Worm (Caenorhabditis elegans) whole organism, L1 larva: Measurements from ENCODE around the gene F35H10.6.
A peak's percentile ranks its signal among the peaks of the same experiment; 100 is the strongest.

ENCODE experiments used
- C04F5.9 ChIP-seq: sonication (generic microtip); optimal IDR thresholded peaks from 2 replicates; lab custom pipeline; 2016; ENCODE audit warnings: missing genetic modification characterization, missing compliant biosample characterization
- C16A3.4 ChIP-seq: fragments of 150-350 bp; optimal IDR thresholded peaks from 2 replicates; lab custom pipeline; 2014; ENCODE audit warnings: missing biosample characterization, missing genetic modification characterization
- aha-1 ChIP-seq: fragments of 150-350 bp; optimal IDR thresholded peaks from 2 replicates; lab custom pipeline; 2014; ENCODE audit warnings: missing biosample characterization, missing genetic modification characterization
- alr-1 ChIP-seq: fragments of 200-800 bp; sonication (Bioruptor generic); optimal IDR thresholded peaks from 2 replicates; lab custom pipeline; 2018; ENCODE audit warnings: borderline replicate concordance, mild to moderate bottlenecking, missing genetic modification characterization, missing compliant biosample characterization
- ama-1 ChIP-seq: fragments of 150-350 bp; optimal IDR thresholded peaks from 2 replicates; lab custom pipeline; 2014
- blmp-1 ChIP-seq: fragments of 150-350 bp; optimal IDR thresholded peaks from 2 replicates; lab custom pipeline; 2014; ENCODE audit warnings: missing biosample characterization, missing genetic modification characterization
- ceh-63 ChIP-seq: fragments of 200-800 bp; sonication (Bioruptor generic); optimal IDR thresholded peaks from 2 replicates; lab custom pipeline; 2018; ENCODE audit warnings: mild to moderate bottlenecking, missing genetic modification characterization, missing compliant biosample characterization
- ceh-8 ChIP-seq: fragments of 200-800 bp; sonication (Bioruptor generic); optimal IDR thresholded peaks from 2 replicates; lab custom pipeline; 2018; ENCODE audit warnings: mild to moderate bottlenecking, missing genetic modification characterization, moderate library complexity, missing compliant biosample characterization
- ceh-82 ChIP-seq, 3 experiments: fragments of 150-350 bp in 1 of 3; sonication (generic microtip) in 2 of 3; optimal IDR thresholded peaks; 2 replicates each; lab custom pipeline; 2014 to 2017; ENCODE audit warnings: missing biosample characterization in 3 of 3, missing genetic modification characterization in 3 of 3
- ces-1 ChIP-seq: fragments of 150-350 bp; optimal IDR thresholded peaks from 2 replicates; lab custom pipeline; 2014; ENCODE audit warnings: missing biosample characterization, missing genetic modification reagents, missing genetic modification characterization
- dpl-1 ChIP-seq, 3 experiments: fragments of 150-350 bp in 2 of 3; sonication (generic microtip) in 1 of 3; optimal IDR thresholded peaks; 2 replicates each; lab custom pipeline; 2014 to 2017; ENCODE audit warnings: missing biosample characterization in 3 of 3, missing genetic modification characterization in 3 of 3, missing genetic modification reagents in 3 of 3
- efl-1 ChIP-seq, 4 experiments: fragments of 150-350 bp; optimal IDR thresholded peaks in 3 of 4; peaks in 1 of 4; 1 replicate in 1 of 4; 2 replicates in 3 of 4; lab custom pipeline; 2014; ENCODE audit warnings: missing biosample characterization in 2 of 4, missing genetic modification characterization in 2 of 4, missing genetic modification reagents in 2 of 4
- elt-3 ChIP-seq, 6 experiments: fragments of 150-350 bp in 1 of 6; sonication (generic microtip); optimal IDR thresholded peaks; 2 replicates each; lab custom pipeline; 2017 to 2018; ENCODE audit warnings: missing biosample characterization in 6 of 6, missing genetic modification characterization in 6 of 6, inconsistent platforms in 1 of 6
- ets-5 ChIP-seq: fragments of 200-800 bp; sonication (Bioruptor generic); IDR thresholded peaks from 2 replicates; pipeline ENCODE4 v1.3.6; 2022; ENCODE audit warnings: missing genetic modification characterization, missing compliant biosample characterization
- fkh-10 ChIP-seq: sonication (generic microtip); optimal IDR thresholded peaks from 2 replicates; lab custom pipeline; 2017; ENCODE audit warnings: missing biosample characterization, missing genetic modification reagents, missing genetic modification characterization
- fkh-4 ChIP-seq: sonication (generic microtip); optimal IDR thresholded peaks from 2 replicates; lab custom pipeline; 2016; ENCODE audit warnings: missing compliant biosample characterization, missing genetic modification characterization, borderline replicate concordance
- fos-1 ChIP-seq: fragments of 150-350 bp; optimal IDR thresholded peaks from 2 replicates; lab custom pipeline; 2014; ENCODE audit warnings: missing biosample characterization, missing genetic modification characterization
- grh-1 ChIP-seq: fragments of 200-800 bp; sonication (Bioruptor generic); IDR thresholded peaks from 2 replicates; pipeline ENCODE4 v1.3.6; 2022; ENCODE audit warnings: missing genetic modification reagents, missing genetic modification characterization, missing compliant biosample characterization
- hlh-17 ChIP-seq: fragments of 200-800 bp; sonication (Bioruptor generic); optimal IDR thresholded peaks from 2 replicates; lab custom pipeline; 2018; ENCODE audit warnings: missing genetic modification characterization, mild to moderate bottlenecking, missing compliant biosample characterization, moderate library complexity, borderline replicate concordance
- hpl-2 ChIP-seq: fragments of 150-350 bp; optimal IDR thresholded peaks from 2 replicates; lab custom pipeline; 2014; ENCODE audit warnings: missing biosample characterization, missing genetic modification reagents, missing genetic modification characterization
- lin-13 ChIP-seq: fragments of 150-350 bp; optimal IDR thresholded peaks from 2 replicates; lab custom pipeline; 2014; ENCODE audit warnings: missing biosample characterization, missing genetic modification reagents, missing genetic modification characterization
- lin-14 ChIP-seq: fragments of 200-800 bp; sonication (Bioruptor generic); optimal IDR thresholded peaks from 2 replicates; lab custom pipeline; 2018; ENCODE audit warnings: mild to moderate bottlenecking, missing genetic modification characterization, moderate library complexity, missing compliant biosample characterization
- lin-35 ChIP-seq, 2 experiments: fragments of 150-350 bp; optimal IDR thresholded peaks; 2 replicates each; lab custom pipeline; 2014; ENCODE audit warnings: missing biosample characterization in 2 of 2, missing genetic modification characterization in 2 of 2, missing genetic modification reagents in 2 of 2
- lin-39 ChIP-seq: fragments of 150-350 bp; optimal IDR thresholded peaks from 2 replicates; lab custom pipeline; 2014; ENCODE audit warnings: missing biosample characterization, missing genetic modification reagents, missing genetic modification characterization
- lir-3 ChIP-seq: sonication (generic microtip); optimal IDR thresholded peaks from 2 replicates; lab custom pipeline; 2016; ENCODE audit warnings: mild to moderate bottlenecking, missing genetic modification characterization, moderate library complexity, missing compliant biosample characterization; ENCODE audit not compliant: poor library complexity
- lsy-2 ChIP-seq, 2 experiments: fragments of 150-350 bp; optimal IDR thresholded peaks; 2 replicates each; lab custom pipeline; 2014; ENCODE audit warnings: missing biosample characterization in 2 of 2, missing genetic modification characterization in 2 of 2
- mab-9 ChIP-seq: fragments of 200-800 bp; sonication (Bioruptor generic); IDR thresholded peaks from 2 replicates; pipeline ENCODE4 v1.3.6; 2022; ENCODE audit warnings: missing genetic modification reagents, missing genetic modification characterization, missing compliant biosample characterization
- mep-1 ChIP-seq: fragments of 150-350 bp; optimal IDR thresholded peaks from 2 replicates; lab custom pipeline; 2014; ENCODE audit warnings: missing biosample characterization, missing genetic modification characterization
- nhr-12 ChIP-seq: sonication (generic microtip); optimal IDR thresholded peaks from 2 replicates; lab custom pipeline; 2017; ENCODE audit warnings: missing biosample characterization, missing genetic modification characterization
- nhr-19 ChIP-seq: fragments of 200-800 bp; sonication (Bioruptor generic); conservative IDR thresholded peaks from 2 replicates; pipeline ENCODE4 v1.3.6; 2022; ENCODE audit warnings: missing genetic modification characterization, missing compliant biosample characterization
- nhr-28 ChIP-seq: fragments of 150-350 bp; optimal IDR thresholded peaks from 2 replicates; lab custom pipeline; 2014; ENCODE audit warnings: missing biosample characterization, missing genetic modification characterization
- nhr-47 ChIP-seq: sonication (generic microtip); optimal IDR thresholded peaks from 2 replicates; lab custom pipeline; 2016; ENCODE audit warnings: mild to moderate bottlenecking, missing genetic modification characterization, moderate library complexity, missing compliant biosample characterization
- nhr-71 ChIP-seq: sonication (generic microtip); optimal IDR thresholded peaks from 2 replicates; lab custom pipeline; 2016; ENCODE audit warnings: mild to moderate bottlenecking, missing genetic modification characterization, moderate library complexity, missing compliant biosample characterization
- nhr-90 ChIP-seq: sonication (generic microtip); optimal IDR thresholded peaks from 2 replicates; lab custom pipeline; 2016; ENCODE audit warnings: mild to moderate bottlenecking, missing genetic modification characterization, missing compliant biosample characterization; ENCODE audit not compliant: poor library complexity
- pag-3 ChIP-seq: sonication (generic microtip); optimal IDR thresholded peaks from 2 replicates; lab custom pipeline; 2017; ENCODE audit warnings: missing genetic modification characterization, mild to moderate bottlenecking, missing compliant biosample characterization, antibody characterized with exemption, borderline replicate concordance; ENCODE audit not compliant: insufficient read depth
- pax-3 ChIP-seq: fragments of 200-800 bp; sonication (Bioruptor generic); optimal IDR thresholded peaks from 2 replicates; lab custom pipeline; 2018; ENCODE audit warnings: mild to moderate bottlenecking, missing genetic modification characterization, moderate library complexity, missing compliant biosample characterization
- rnt-1 ChIP-seq: sonication (generic microtip); optimal IDR thresholded peaks from 2 replicates; lab custom pipeline; 2016; ENCODE audit warnings: mild to moderate bottlenecking, missing genetic modification characterization, moderate library complexity, missing compliant biosample characterization
- swsn-7 ChIP-seq: sonication (generic microtip); optimal IDR thresholded peaks from 2 replicates; lab custom pipeline; 2016; ENCODE audit warnings: missing genetic modification characterization, missing compliant biosample characterization
- tbx-2 ChIP-seq: sonication (generic microtip); optimal IDR thresholded peaks from 2 replicates; lab custom pipeline; 2016; ENCODE audit warnings: missing genetic modification characterization, missing compliant biosample characterization
- tlp-1 ChIP-seq: fragments of 150-350 bp; optimal IDR thresholded peaks from 2 replicates; lab custom pipeline; 2014; ENCODE audit warnings: missing biosample characterization, missing genetic modification characterization
- unc-86 ChIP-seq: sonication (generic microtip); optimal IDR thresholded peaks from 2 replicates; lab custom pipeline; 2016; ENCODE audit warnings: missing genetic modification characterization, missing compliant biosample characterization
- vab-15 ChIP-seq: sonication (generic microtip); optimal IDR thresholded peaks from 2 replicates; lab custom pipeline; 2017; ENCODE audit warnings: missing genotype, mild to moderate bottlenecking, missing genetic modification characterization, missing compliant biosample characterization
- zip-4 ChIP-seq: fragments of 200-800 bp; sonication (Bioruptor generic); optimal IDR thresholded peaks from 2 replicates; lab custom pipeline; 2018; ENCODE audit warnings: mild to moderate bottlenecking, missing genetic modification characterization, moderate library complexity, missing compliant biosample characterization
- ztf-11 ChIP-seq, 2 experiments: sonication (generic microtip); optimal IDR thresholded peaks; 2 replicates each; lab custom pipeline; 2016 to 2017; ENCODE audit warnings: missing genetic modification characterization in 2 of 2, missing biosample characterization in 1 of 2, missing compliant biosample characterization in 1 of 2
- ztf-4 ChIP-seq: fragments of 150-350 bp; optimal IDR thresholded peaks from 2 replicates; lab custom pipeline; 2014; ENCODE audit warnings: missing biosample characterization, missing genetic modification characterization

Gene F35H10.6

ce11 chrIV:8333554-8333953 lies 33.8 kb downstream of the F35H10.6 start:
- TF ChIP-seq hlh-17 (GFP tag; lab: Kevin White, UChicago) (no peak), vab-15 (tag; lab: Kevin White, UChicago) (no peak), tlp-1 (no peak), ama-1 (lab: Kevin White, UChicago) (no peak), fkh-10 (no peak), swsn-7 (tag; lab: Kevin White, UChicago) (no peak), alr-1 (tag; lab: Kevin White, UChicago) (no peak), ces-1 (GFP tag; lab: Kevin White, UChicago) (no peak), nhr-28 (tag; lab: Kevin White, UChicago) (no peak), lsy-2 (tag; optimal IDR thresholded peaks at IDR 0.05; lab: Kevin White, UChicago) (no peak), ceh-8 (no peak), mab-9 (GFP tag; lab: Robert Waterston, UW) (no peak), C04F5.9 (tag; lab: Kevin White, UChicago) (no peak), ets-5 (GFP tag; lab: Robert Waterston, UW) (no peak), hpl-2 (no peak), aha-1 (tag; lab: Kevin White, UChicago) (no peak)

ce11 chrIV:8333954-8333987 lies 34.0 kb downstream of the F35H10.6 start, which contains the start of gene his-31:
Gene his-31, minus strand, starts transcription at chrIV:8333983.
- TF ChIP-seq C16A3.4 = no peak
- no peak for TF ChIP-seq nhr-71 (tag; lab: Kevin White, UChicago)
- TF ChIP-seq dpl-1 (GFP tag; optimal IDR thresholded peaks at IDR 0.05; lab: Kevin White, UChicago) = no peak
- no peak for TF ChIP-seq vab-15 (tag; lab: Kevin White, UChicago)
- no peak for TF ChIP-seq nhr-90
- no peak for TF ChIP-seq ztf-11 (tag; optimal IDR thresholded peaks at IDR 0.05; lab: Kevin White, UChicago)
- no peak for TF ChIP-seq mep-1 (tag; lab: Kevin White, UChicago)
- no peak for TF ChIP-seq lin-14 (GFP tag; lab: Kevin White, UChicago)
- no peak for TF ChIP-seq zip-4 (GFP tag; lab: Kevin White, UChicago)
- TF ChIP-seq swsn-7 (tag; lab: Kevin White, UChicago) = no peak
- TF ChIP-seq fos-1 (tag; lab: Kevin White, UChicago) = no peak
- TF ChIP-seq ztf-4 = no peak
- TF ChIP-seq lir-3 (tag; lab: Kevin White, UChicago) = no peak
- no peak for TF ChIP-seq ceh-82 (tag; optimal IDR thresholded peaks at IDR 0.05; lab: Kevin White, UChicago)
- TF ChIP-seq hlh-17 (GFP tag; lab: Kevin White, UChicago) = no peak
- TF ChIP-seq pag-3 (tag; lab: Kevin White, UChicago) = no peak
- TF ChIP-seq ceh-63 = no peak
- TF ChIP-seq unc-86 (tag; lab: Kevin White, UChicago) = no peak
- no peak for TF ChIP-seq fkh-10

- TF ChIP-seq rnt-1 (tag; lab: Kevin White, UChicago) = peak; percentile 58
- no peak for TF ChIP-seq nhr-28 (tag; lab: Kevin White, UChicago)
- TF ChIP-seq ces-1 (GFP tag; lab: Kevin White, UChicago) = no peak
- peak in 1 of 2 experiments; percentile 71 for TF ChIP-seq lsy-2 (tag; optimal IDR thresholded peaks at IDR 0.05; lab: Kevin White, UChicago)
- TF ChIP-seq C16A3.4 = peak; percentile 61
- peak; percentile 16; the same call in 1 of the 2 replicates for TF ChIP-seq nhr-19
- TF ChIP-seq nhr-71 (tag; lab: Kevin White, UChicago) = peak; percentile 69
- peak; percentile 62 for TF ChIP-seq nhr-47
- TF ChIP-seq pax-3 (tag; lab: Kevin White, UChicago) = no peak
- peak in 2 of 3 experiments; percentile 1 to 34 for TF ChIP-seq dpl-1 (GFP tag; optimal IDR thresholded peaks at IDR 0.05; lab: Kevin White, UChicago)
- peak; percentile 80 for TF ChIP-seq mep-1 (tag; lab: Kevin White, UChicago)
- TF ChIP-seq nhr-12 = no peak
- no peak for TF ChIP-seq fkh-4
- peak; percentile 72 for TF ChIP-seq ztf-4
- peak; percentile 65 for TF ChIP-seq blmp-1 (tag; lab: Kevin White, UChicago)
- TF ChIP-seq lir-3 (tag; lab: Kevin White, UChicago) = peak; percentile 56
- TF ChIP-seq lin-35 (GFP tag; optimal IDR thresholded peaks at IDR 0.05; lab: Kevin White, UChicago) = peak in 1 of 2 experiments; percentile 18
- peak; percentile 18 to 43 for TF ChIP-seq efl-1 (optimal IDR thresholded peaks at IDR 0.05; lab: Kevin White, UChicago)
- TF ChIP-seq efl-1 (GFP tag; optimal IDR thresholded peaks at IDR 0.05 in 1 of 2; lab: Kevin White, UChicago) = peak in 1 of 2 experiments; percentile 89
- TF ChIP-seq elt-3 (tag; optimal IDR thresholded peaks at IDR 0.05; lab: Kevin White, UChicago) = peak in 1 of 6 experiments; percentile 47
- peak; percentile 74 for TF ChIP-seq lin-39 (tag; lab: Kevin White, UChicago)
- peak; percentile 38 for TF ChIP-seq tbx-2 (tag; lab: Kevin White, UChicago)
- peak; percentile 59 for TF ChIP-seq nhr-90
- TF ChIP-seq grh-1 = peak; percentile 21; the same call in 1 of the 2 replicates
- TF ChIP-seq lin-13 = peak; percentile 55
Measured at ce11 chrIV:8333988-8334863, 34.5 kb downstream of the F35H10.6 start, which contains the start of gene his-32. Gene his-32, plus strand, starts transcription at chrIV:8334305.
